Worm (Caenorhabditis elegans) whole organism, L1 larva: ENCODE results near the gene R02E12.5.

Experiments used
- C16A3.4 ChIP-seq: fragments of 150-350 bp; optimal IDR thresholded peaks from 2 replicates; lab custom pipeline; 2014; ENCODE audit warnings: missing biosample characterization, missing genetic modification characterization
- ama-1 ChIP-seq: fragments of 150-350 bp; optimal IDR thresholded peaks from 2 replicates; lab custom pipeline; 2014
- blmp-1 ChIP-seq: fragments of 150-350 bp; optimal IDR thresholded peaks from 2 replicates; lab custom pipeline; 2014; ENCODE audit warnings: missing biosample characterization, missing genetic modification characterization
- ceh-8 ChIP-seq: fragments of 200-800 bp; sonication (Bioruptor generic); optimal IDR thresholded peaks from 2 replicates; lab custom pipeline; 2018; ENCODE audit warnings: mild to moderate bottlenecking, missing genetic modification characterization, moderate library complexity, missing compliant biosample characterization
- ceh-90 ChIP-seq: sonication (generic microtip); optimal IDR thresholded peaks from 2 replicates; lab custom pipeline; 2016; ENCODE audit warnings: missing genetic modification characterization, missing compliant biosample characterization
- dpl-1 ChIP-seq, 3 experiments: fragments of 150-350 bp in 2 of 3; sonication (generic microtip) in 1 of 3; optimal IDR thresholded peaks; 2 replicates each; lab custom pipeline; 2014 to 2017; ENCODE audit warnings: missing biosample characterization in 3 of 3, missing genetic modification characterization in 3 of 3, missing genetic modification reagents in 3 of 3
- dsc-1 ChIP-seq: sonication (generic microtip); optimal IDR thresholded peaks from 2 replicates; lab custom pipeline; 2016; ENCODE audit warnings: mild to moderate bottlenecking, missing genetic modification characterization, missing compliant biosample characterization
- efl-1 ChIP-seq, 4 experiments: fragments of 150-350 bp; optimal IDR thresholded peaks in 3 of 4; peaks in 1 of 4; 1 replicate in 1 of 4; 2 replicates in 3 of 4; lab custom pipeline; 2014; ENCODE audit warnings: missing biosample characterization in 2 of 4, missing genetic modification characterization in 2 of 4, missing genetic modification reagents in 2 of 4
- efl-3 ChIP-seq: fragments of 200-800 bp; sonication (Bioruptor generic); optimal IDR thresholded peaks from 2 replicates; lab custom pipeline; 2018; ENCODE audit warnings: mild to moderate bottlenecking, missing genetic modification characterization, missing compliant biosample characterization
- egl-27 ChIP-seq, 2 experiments: fragments of 150-350 bp in 1 of 2; sonication (generic microtip); optimal IDR thresholded peaks; 3 replicates each; lab custom pipeline; 2017 to 2018; ENCODE audit warnings: missing biosample characterization in 2 of 2, missing genetic modification characterization in 2 of 2, missing genetic modification reagents in 2 of 2
- ets-5 ChIP-seq: fragments of 200-800 bp; sonication (Bioruptor generic); IDR thresholded peaks from 2 replicates; pipeline ENCODE4 v1.3.6; 2022; ENCODE audit warnings: missing genetic modification characterization, missing compliant biosample characterization
- fkh-10 ChIP-seq: sonication (generic microtip); optimal IDR thresholded peaks from 2 replicates; lab custom pipeline; 2017; ENCODE audit warnings: missing biosample characterization, missing genetic modification reagents, missing genetic modification characterization
- fkh-8 ChIP-seq: sonication (generic microtip); optimal IDR thresholded peaks from 2 replicates; lab custom pipeline; 2016; ENCODE audit warnings: mild to moderate bottlenecking, missing genetic modification characterization, missing compliant biosample characterization
- isw-1 ChIP-seq: fragments of 200-800 bp; sonication (Bioruptor generic); IDR thresholded peaks from 2 replicates; pipeline ENCODE4 v1.3.6; 2022; ENCODE audit warnings: missing genetic modification characterization, missing compliant biosample characterization
- jun-1 ChIP-seq: fragments of 150-350 bp; optimal IDR thresholded peaks from 2 replicates; lab custom pipeline; 2014; ENCODE audit warnings: missing biosample characterization, missing genetic modification reagents, missing genetic modification characterization
- lin-13 ChIP-seq: fragments of 150-350 bp; optimal IDR thresholded peaks from 2 replicates; lab custom pipeline; 2014; ENCODE audit warnings: missing biosample characterization, missing genetic modification reagents, missing genetic modification characterization
- lin-14 ChIP-seq: fragments of 200-800 bp; sonication (Bioruptor generic); optimal IDR thresholded peaks from 2 replicates; lab custom pipeline; 2018; ENCODE audit warnings: mild to moderate bottlenecking, missing genetic modification characterization, moderate library complexity, missing compliant biosample characterization
- lin-15B ChIP-seq: fragments of 150-350 bp; sonication (generic microtip); optimal IDR thresholded peaks from 3 replicates; lab custom pipeline; 2014; ENCODE audit warnings: missing biosample characterization, missing genetic modification characterization
- lin-39 ChIP-seq: fragments of 150-350 bp; optimal IDR thresholded peaks from 2 replicates; lab custom pipeline; 2014; ENCODE audit warnings: missing biosample characterization, missing genetic modification reagents, missing genetic modification characterization
- lir-3 ChIP-seq: sonication (generic microtip); optimal IDR thresholded peaks from 2 replicates; lab custom pipeline; 2016; ENCODE audit warnings: mild to moderate bottlenecking, missing genetic modification characterization, moderate library complexity, missing compliant biosample characterization; ENCODE audit not compliant: poor library complexity
- mab-9 ChIP-seq: fragments of 200-800 bp; sonication (Bioruptor generic); IDR thresholded peaks from 2 replicates; pipeline ENCODE4 v1.3.6; 2022; ENCODE audit warnings: missing genetic modification reagents, missing genetic modification characterization, missing compliant biosample characterization
- mdl-1 ChIP-seq, 2 experiments: fragments of 150-350 bp; optimal IDR thresholded peaks; 2 replicates each; lab custom pipeline; 2014 to 2017; ENCODE audit warnings: missing biosample characterization in 2 of 2, missing genetic modification characterization in 2 of 2, inconsistent platforms in 1 of 2
- mef-2 ChIP-seq: fragments of 150-350 bp; optimal IDR thresholded peaks from 2 replicates; lab custom pipeline; 2014; ENCODE audit warnings: missing biosample characterization, missing genetic modification characterization
- mep-1 ChIP-seq: fragments of 150-350 bp; optimal IDR thresholded peaks from 2 replicates; lab custom pipeline; 2014; ENCODE audit warnings: missing biosample characterization, missing genetic modification characterization
- nhr-28 ChIP-seq: fragments of 150-350 bp; optimal IDR thresholded peaks from 2 replicates; lab custom pipeline; 2014; ENCODE audit warnings: missing biosample characterization, missing genetic modification characterization
- nhr-47 ChIP-seq: sonication (generic microtip); optimal IDR thresholded peaks from 2 replicates; lab custom pipeline; 2016; ENCODE audit warnings: mild to moderate bottlenecking, missing genetic modification characterization, moderate library complexity, missing compliant biosample characterization
- nhr-71 ChIP-seq: sonication (generic microtip); optimal IDR thresholded peaks from 2 replicates; lab custom pipeline; 2016; ENCODE audit warnings: mild to moderate bottlenecking, missing genetic modification characterization, moderate library complexity, missing compliant biosample characterization
- nhr-76 ChIP-seq: sonication (generic microtip); optimal IDR thresholded peaks from 2 replicates; lab custom pipeline; 2017; ENCODE audit warnings: missing biosample characterization, missing genetic modification characterization
- nhr-85 ChIP-seq: sonication (generic microtip); peaks from one replicate; lab custom pipeline; 2016; ENCODE audit warnings: missing genetic modification characterization, inconsistent platforms, missing compliant biosample characterization
- pax-3 ChIP-seq: fragments of 200-800 bp; sonication (Bioruptor generic); optimal IDR thresholded peaks from 2 replicates; lab custom pipeline; 2018; ENCODE audit warnings: mild to moderate bottlenecking, missing genetic modification characterization, moderate library complexity, missing compliant biosample characterization
- rnt-1 ChIP-seq: sonication (generic microtip); optimal IDR thresholded peaks from 2 replicates; lab custom pipeline; 2016; ENCODE audit warnings: mild to moderate bottlenecking, missing genetic modification characterization, moderate library complexity, missing compliant biosample characterization
- snpc-4 ChIP-seq: fragments of 150-350 bp; optimal IDR thresholded peaks from 2 replicates; lab custom pipeline; 2014; ENCODE audit warnings: missing biosample characterization, missing genetic modification characterization
- unc-130 ChIP-seq: fragments of 150-350 bp; optimal IDR thresholded peaks from 2 replicates; lab custom pipeline; 2017; ENCODE audit warnings: missing biosample characterization, missing genetic modification characterization, inconsistent platforms
- unc-30 ChIP-seq: sonication (generic microtip); optimal IDR thresholded peaks from 2 replicates; lab custom pipeline; 2017; ENCODE audit warnings: missing biosample characterization, missing genetic modification characterization
- unc-86 ChIP-seq: sonication (generic microtip); optimal IDR thresholded peaks from 2 replicates; lab custom pipeline; 2016; ENCODE audit warnings: missing genetic modification characterization, missing compliant biosample characterization
- xbp-1 ChIP-seq: sonication (generic microtip); optimal IDR thresholded peaks from 2 replicates; lab custom pipeline; 2016; ENCODE audit warnings: missing genetic modification characterization, missing compliant biosample characterization
- ztf-4 ChIP-seq: fragments of 150-350 bp; optimal IDR thresholded peaks from 2 replicates; lab custom pipeline; 2014; ENCODE audit warnings: missing biosample characterization, missing genetic modification characterization

Gene R02E12.5

ce11 chrX:3958252-3958651, 38.9 kb upstream of the R02E12.5 start, which contains the start of gene lin-18:
TSS of gene lin-18 (plus strand) at chrX:3958552.
- TF ChIP-seq snpc-4 (tag; lab: Kevin White, UChicago) (no peak), dsc-1 (tag; lab: Kevin White, UChicago) (no peak), blmp-1 (peak; percentile 49), lin-39 (tag; lab: Kevin White, UChicago) (no peak), nhr-85 (no peak), nhr-28 (tag; lab: Kevin White, UChicago) (no peak), ets-5 (GFP tag; lab: Robert Waterston, UW) (no peak), ceh-8 (no peak)

ce11 chrX:3959221-3959620, 37.9 kb upstream of the R02E12.5 start:
- TF ChIP-seq unc-30 (tag; lab: Kevin White, UChicago) = no peak
- TF ChIP-seq rnt-1 = peak; percentile 34
- peak; percentile 33 for TF ChIP-seq lin-14 (GFP tag; lab: Kevin White, UChicago)
- no peak for TF ChIP-seq egl-27 (tag; optimal IDR thresholded peaks at IDR 0.05; lab: Kevin White, UChicago)

ce11 chrX:3960345-3960744, 36.8 kb upstream of the R02E12.5 start:
- TF ChIP-seq C16A3.4 (tag; lab: Kevin White, UChicago) = no peak
- TF ChIP-seq lin-14 (GFP tag; lab: Kevin White, UChicago) = peak; percentile 62
- no peak for TF ChIP-seq efl-1 (optimal IDR thresholded peaks at IDR 0.05; lab: Kevin White, UChicago)
- no peak for TF ChIP-seq efl-1 (GFP tag; optimal IDR thresholded peaks at IDR 0.05 in 1 of 2; lab: Kevin White, UChicago)
- no peak for TF ChIP-seq mdl-1 (tag; optimal IDR thresholded peaks at IDR 0.05; lab: Kevin White, UChicago)
- TF ChIP-seq dpl-1 (GFP tag; optimal IDR thresholded peaks at IDR 0.05; lab: Kevin White, UChicago) = no peak
- TF ChIP-seq snpc-4 (tag; lab: Kevin White, UChicago) = no peak
- TF ChIP-seq lin-15B (tag; lab: Kevin White, UChicago) = no peak
- no peak for TF ChIP-seq nhr-47 (tag; lab: Kevin White, UChicago)
- TF ChIP-seq xbp-1 (tag; lab: Kevin White, UChicago) = no peak
- TF ChIP-seq rnt-1 = peak; percentile 20
- TF ChIP-seq nhr-71 (tag; lab: Kevin White, UChicago) = peak; percentile 9
- TF ChIP-seq fkh-10 (GFP tag; lab: Kevin White, UChicago) = peak; percentile 80

- TF ChIP-seq lir-3 (tag; lab: Kevin White, UChicago) (no peak), ama-1 (lab: Kevin White, UChicago) (no peak), mab-9 (no peak), lin-13 (GFP tag; lab: Kevin White, UChicago) (no peak), lin-15B (tag; lab: Kevin White, UChicago) (no peak), ceh-90 (tag; lab: Kevin White, UChicago) (no peak), isw-1 (no peak), rnt-1 (no peak), fkh-8 (tag; lab: Kevin White, UChicago) (no peak), pax-3 (tag; lab: Kevin White, UChicago) (no peak), mep-1 (tag; lab: Kevin White, UChicago) (no peak), jun-1 (tag; lab: Kevin White, UChicago) (no peak), unc-130 (tag; lab: Kevin White, UChicago) (no peak), mef-2 (no peak), unc-86 (tag; lab: Kevin White, UChicago) (no peak), ztf-4 (tag; lab: Kevin White, UChicago) (no peak), nhr-76 (tag; lab: Kevin White, UChicago) (no peak), efl-3 (GFP tag; lab: Kevin White, UChicago) (no peak), snpc-4 (tag; lab: Kevin White, UChicago) (no peak)
Observed at ce11 chrX:3966332-3966731, 30.8 kb upstream of the R02E12.5 start, which contains the start of gene C16B8.2. TSS of gene C16B8.2 (minus strand) at chrX:3966432.
